Worm (Caenorhabditis elegans): ENCODE data around the gene srw-69.

DNA sequence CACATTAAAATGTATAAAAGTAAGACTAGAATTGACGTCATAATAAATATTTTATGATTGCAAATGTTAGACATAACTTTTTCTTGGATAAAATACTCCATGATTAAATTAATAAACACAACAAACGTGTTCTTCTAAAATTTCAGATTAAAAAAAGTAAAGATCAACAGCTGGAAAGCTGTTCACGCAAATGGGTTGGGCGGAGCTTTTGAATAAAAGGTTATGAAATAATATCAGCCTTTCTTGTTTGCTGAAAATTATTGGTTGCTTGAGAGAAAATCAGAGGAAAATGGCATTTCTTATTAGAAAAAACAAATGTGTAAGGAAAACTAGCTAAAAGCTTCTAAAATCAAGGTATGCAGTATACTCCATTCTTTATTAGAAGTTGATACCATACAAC is 41.0 kb downstream of the srw-69 start, which contains the start of gene C02H6.3:
- no peak for TF ChIP-seq dao-5 (tag; optimal IDR thresholded peaks at IDR 0.05)
- no peak for TF ChIP-seq him-1 (tag; optimal IDR thresholded peaks at IDR 0.05)
- TF ChIP-seq W03F9.2 (tag; optimal IDR thresholded peaks at IDR 0.05) = no peak
